Worm (Caenorhabditis elegans): ENCODE results near the gene C05D11.13.

DNA sequence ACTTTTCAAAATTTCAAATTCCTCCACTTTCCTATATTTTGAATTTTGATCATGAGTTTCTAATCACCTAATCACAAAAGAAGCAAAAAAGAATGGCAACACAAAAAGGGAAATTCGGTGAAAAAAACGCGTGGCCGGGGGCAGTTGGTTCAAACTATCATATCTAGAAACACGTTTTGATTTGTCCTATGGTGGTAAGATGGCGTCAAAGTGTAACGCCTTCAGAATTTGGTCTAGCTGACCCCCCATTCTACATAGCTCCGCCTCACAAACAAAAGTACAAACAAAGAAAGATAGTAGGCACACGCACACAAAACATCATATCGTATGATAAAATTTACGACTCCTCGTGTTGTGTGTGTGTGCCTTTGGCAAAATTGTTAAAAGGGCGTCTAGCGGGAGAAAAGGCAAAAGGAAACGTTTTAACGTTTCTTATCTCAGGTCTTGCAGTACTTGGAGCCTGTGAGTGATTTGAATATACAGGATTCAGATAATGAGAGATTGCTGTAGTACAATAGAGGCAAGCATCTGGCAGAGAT, 22.3 kb downstream of the C05D11.13 start:
- TF ChIP-seq unc-62 (GFP tag; optimal IDR thresholded peaks at IDR 0.05) = no peak
- TF ChIP-seq nhr-76 (tag; optimal IDR thresholded peaks at IDR 0.05) = no peak
- TF ChIP-seq hlh-1 (tag; optimal IDR thresholded peaks at IDR 0.05) = no peak
- TF ChIP-seq nhr-12 (tag; optimal IDR thresholded peaks at IDR 0.05) = no peak
- no peak for TF ChIP-seq ztf-11 (tag; optimal IDR thresholded peaks at IDR 0.05)
- no peak for TF ChIP-seq lin-13 (tag; optimal IDR thresholded peaks at IDR 0.05)
- no peak for TF ChIP-seq ham-2 (GFP tag; optimal IDR thresholded peaks at IDR 0.05)
- no peak for TF ChIP-seq nhr-237 (tag; optimal IDR thresholded peaks at IDR 0.05)
- TF ChIP-seq elt-1 (tag; optimal IDR thresholded peaks at IDR 0.05; ENCODE audit: borderline replicate concordance, insufficient read depth) = no peak
- TF ChIP-seq mab-5 (tag; optimal IDR thresholded peaks at IDR 0.05) = no peak
- no peak for TF ChIP-seq pha-4 (tag; optimal IDR thresholded peaks at IDR 0.05)

All from whole organism, mixed stage, embryonic.